Fruit fly (Drosophila melanogaster) whole organism, embryonic: ENCODE measurements around the gene Uba4.

ENCODE experiments used
- B-H2 ChIP-seq: fragments of 200-800 bp; sonication (Bioruptor generic); optimal IDR thresholded peaks from 2 replicates; lab custom pipeline; 2018; ENCODE audit warnings: missing biosample characterization, mild to moderate bottlenecking, missing genetic modification characterization
- CG1024 ChIP-seq: fragments of 200-800 bp; sonication (Bioruptor generic); IDR thresholded peaks from 2 replicates; pipeline ENCODE4 v1.3.6; 2022; ENCODE audit warnings: missing biosample characterization, missing genetic modification characterization
- CG10274 ChIP-seq: fragments of 200-800 bp; sonication (Bioruptor generic); optimal IDR thresholded peaks from 3 replicates; lab custom pipeline; 2017; ENCODE audit warnings: missing biosample characterization, mild to moderate bottlenecking, missing genetic modification characterization
- CG10431 ChIP-seq: fragments of 200-800 bp; sonication (Bioruptor generic); optimal IDR thresholded peaks from 3 replicates; lab custom pipeline; 2018; ENCODE audit warnings: missing biosample characterization, mild to moderate bottlenecking, missing genetic modification characterization
- CG11398 ChIP-seq: fragments of 200-800 bp; sonication (Bioruptor generic); optimal IDR thresholded peaks from 2 replicates; lab custom pipeline; 2016; ENCODE audit warnings: missing biosample characterization, missing genetic modification characterization
- CG11560 ChIP-seq: fragments of 200-800 bp; sonication (Bioruptor generic); IDR thresholded peaks from 3 replicates; pipeline ENCODE4 v1.3.6; 2022; ENCODE audit warnings: missing biosample characterization, missing genetic modification characterization
- CG12155 ChIP-seq: fragments of 200-800 bp; sonication (Bioruptor generic); optimal IDR thresholded peaks from 3 replicates; lab custom pipeline; 2016; ENCODE audit warnings: missing biosample characterization, missing genetic modification characterization
- CG12219 ChIP-seq: fragments of 200-800 bp; sonication (Bioruptor generic); optimal IDR thresholded peaks from 3 replicates; lab custom pipeline; 2018; ENCODE audit warnings: missing biosample characterization, mild to moderate bottlenecking, missing genetic modification characterization
- CG12769 ChIP-seq: fragments of 200-800 bp; sonication (Bioruptor generic); optimal IDR thresholded peaks from 2 replicates; lab custom pipeline; 2019; ENCODE audit warnings: missing biosample characterization, mild to moderate bottlenecking, missing genetic modification characterization, moderate library complexity
- CG14050 ChIP-seq: fragments of 200-800 bp; sonication (Bioruptor generic); IDR thresholded peaks from 3 replicates; pipeline ENCODE4 v1.3.6; 2022; ENCODE audit warnings: missing biosample characterization, missing genetic modification characterization
- CG1529 ChIP-seq: fragments of 200-800 bp; sonication (Bioruptor generic); optimal IDR thresholded peaks from 3 replicates; lab custom pipeline; 2018; ENCODE audit warnings: missing biosample characterization, missing genetic modification characterization
- CG15696 ChIP-seq: fragments of 200-800 bp; sonication (Bioruptor generic); optimal IDR thresholded peaks from 2 replicates; lab custom pipeline; 2019; ENCODE audit warnings: missing biosample characterization, mild to moderate bottlenecking, missing genetic modification characterization, moderate library complexity
- CG1603 ChIP-seq: fragments of 200-800 bp; sonication (Bioruptor generic); optimal IDR thresholded peaks from 2 replicates; lab custom pipeline; 2019; ENCODE audit warnings: missing biosample characterization, mild to moderate bottlenecking, missing genetic modification characterization, moderate library complexity
- CG2678 ChIP-seq: fragments of 200-800 bp; sonication (Bioruptor generic); optimal IDR thresholded peaks from 3 replicates; lab custom pipeline; 2019; ENCODE audit warnings: missing biosample characterization, mild to moderate bottlenecking, missing genetic modification characterization, moderate library complexity
- CG2712 ChIP-seq: fragments of 200-800 bp; optimal IDR thresholded peaks from 3 replicates; lab custom pipeline; 2019; ENCODE audit warnings: missing biosample characterization, mild to moderate bottlenecking, missing genetic modification characterization, moderate library complexity
- CG31441 ChIP-seq: fragments of 200-800 bp; sonication (Bioruptor generic); IDR thresholded peaks from 2 replicates; pipeline ENCODE4 v1.3.6; 2022; ENCODE audit warnings: missing biosample characterization, missing genetic modification characterization
- CG32767 ChIP-seq: fragments of 200-800 bp; sonication (Bioruptor generic); IDR thresholded peaks from 2 replicates; pipeline ENCODE4 v1.3.6; 2022; ENCODE audit warnings: missing biosample characterization, missing genetic modification characterization
- CG4328 ChIP-seq: fragments of 200-800 bp; sonication (Bioruptor generic); optimal IDR thresholded peaks from 3 replicates; lab custom pipeline; 2017; ENCODE audit warnings: missing biosample characterization, missing genetic modification reagents, missing genetic modification characterization
- CG6791 ChIP-seq: fragments of 200-800 bp; sonication (Bioruptor generic); IDR thresholded peaks from 3 replicates; pipeline ENCODE4 v1.3.6; 2022; ENCODE audit warnings: missing biosample characterization, missing genetic modification characterization; ENCODE audit not compliant: partially characterized antibody
- CG6854 ChIP-seq: fragments of 200-800 bp; sonication (Bioruptor generic); optimal IDR thresholded peaks from 3 replicates; lab custom pipeline; 2017; ENCODE audit warnings: missing biosample characterization, mild to moderate bottlenecking, missing genetic modification characterization
- CG7556 ChIP-seq: fragments of 200-800 bp; sonication (Bioruptor generic); optimal IDR thresholded peaks from 2 replicates; lab custom pipeline; 2017; ENCODE audit warnings: missing biosample characterization, mild to moderate bottlenecking, missing genetic modification characterization
- CG7786 ChIP-seq: fragments of 200-800 bp; sonication (Bioruptor generic); optimal IDR thresholded peaks from 2 replicates; lab custom pipeline; 2016; ENCODE audit warnings: missing biosample characterization, missing genetic modification characterization
- CG7839 ChIP-seq: fragments of 200-800 bp; sonication (Bioruptor generic); optimal IDR thresholded peaks from 3 replicates; lab custom pipeline; 2018; ENCODE audit warnings: missing biosample characterization, mild to moderate bottlenecking, missing genetic modification characterization, moderate library complexity
- CG8290 ChIP-seq, 3 experiments: fragments of 200-800 bp; sonication (Bioruptor generic); optimal IDR thresholded peaks; 2 replicates each; lab custom pipeline; 2016 to 2019; ENCODE audit warnings: missing biosample characterization in 3 of 3, missing genetic modification characterization in 3 of 3, mild to moderate bottlenecking in 2 of 3, moderate library complexity in 1 of 3
- Doc3 ChIP-seq: fragments of 200-800 bp; sonication (Bioruptor generic); IDR thresholded peaks from 3 replicates; pipeline ENCODE4 v1.3.6; 2022; ENCODE audit warnings: missing biosample characterization, missing genetic modification characterization; ENCODE audit not compliant: partially characterized antibody
- E2f2 ChIP-seq: fragments of 200-800 bp; sonication (Bioruptor generic); IDR thresholded peaks from 2 replicates; pipeline ENCODE4 v1.3.6; 2022; ENCODE audit warnings: missing biosample characterization, missing genetic modification characterization
- H15 ChIP-seq: fragments of 200-800 bp; sonication (Bioruptor generic); IDR thresholded peaks from 3 replicates; pipeline ENCODE4 v1.3.6; 2022; ENCODE audit warnings: missing biosample characterization, missing genetic modification characterization
- HLH3B ChIP-seq: fragments of 200-800 bp; sonication (Bioruptor generic); IDR thresholded peaks from 2 replicates; pipeline ENCODE4 v1.3.6; 2022; ENCODE audit warnings: missing biosample characterization, missing genetic modification characterization
- Lpt ChIP-seq: fragments of >200 bp; optimal IDR thresholded peaks from 2 replicates; lab custom pipeline; 2018; ENCODE audit warnings: missing biosample characterization, missing genetic modification characterization
- PHDP ChIP-seq: fragments of 200-800 bp; sonication (Bioruptor generic); optimal IDR thresholded peaks from 3 replicates; lab custom pipeline; 2018; ENCODE audit warnings: missing biosample characterization, mild to moderate bottlenecking, missing genetic modification characterization, moderate library complexity
- Sox102F ChIP-seq: fragments of 200-800 bp; sonication (Bioruptor generic); optimal IDR thresholded peaks from 2 replicates; lab custom pipeline; 2018; ENCODE audit warnings: missing biosample characterization, mild to moderate bottlenecking, missing genetic modification characterization, moderate library complexity
- Ssrp ChIP-seq: fragments of 200-800 bp; sonication (Bioruptor generic); optimal IDR thresholded peaks from 2 replicates; lab custom pipeline; 2018; ENCODE audit warnings: missing biosample characterization, mild to moderate bottlenecking, missing genetic modification characterization, moderate library complexity
- Taf1 ChIP-seq: fragments of 200-800 bp; sonication (Bioruptor generic); IDR thresholded peaks from 2 replicates; pipeline ENCODE4 v1.3.6; 2022; ENCODE audit warnings: missing biosample characterization, missing genetic modification characterization
- ac ChIP-seq: fragments of 200-800 bp; sonication (Bioruptor generic); optimal IDR thresholded peaks from 3 replicates; lab custom pipeline; 2017; ENCODE audit warnings: missing biosample characterization, mild to moderate bottlenecking, missing genetic modification characterization
- al ChIP-seq: fragments of 200-800 bp; sonication (Bioruptor generic); IDR thresholded peaks from 2 replicates; pipeline ENCODE4 v1.3.6; 2022; ENCODE audit warnings: missing biosample characterization, missing genetic modification characterization
- ara ChIP-seq: fragments of 200-800 bp; sonication (Bioruptor generic); IDR thresholded peaks from 2 replicates; pipeline ENCODE4 v1.3.6; 2022; ENCODE audit warnings: missing biosample characterization, missing genetic modification characterization
- eyg ChIP-seq: fragments of 200-800 bp; sonication (Bioruptor generic); optimal IDR thresholded peaks from 3 replicates; lab custom pipeline; 2016; ENCODE audit warnings: missing biosample characterization, missing genetic modification characterization
- gce ChIP-seq: fragments of 200-800 bp; sonication (Bioruptor generic); IDR thresholded peaks from 3 replicates; pipeline ENCODE4 v1.3.6; 2022; ENCODE audit warnings: missing biosample characterization, missing genetic modification characterization
- hb ChIP-seq: fragments of 200-800 bp; sonication (Bioruptor generic); IDR thresholded peaks from 3 replicates; pipeline ENCODE4 v1.3.6; 2022; ENCODE audit warnings: missing biosample characterization, missing genetic modification characterization; ENCODE audit not compliant: partially characterized antibody
- hth ChIP-seq: fragments of >200 bp; optimal IDR thresholded peaks from 2 replicates; lab custom pipeline; 2017; ENCODE audit warnings: inconsistent platforms
- lbe ChIP-seq: fragments of 200-800 bp; sonication (Bioruptor generic); optimal IDR thresholded peaks from 2 replicates; lab custom pipeline; 2016; ENCODE audit warnings: missing biosample characterization, mild to moderate bottlenecking, missing genetic modification characterization
- odd ChIP-seq: fragments of 200-800 bp; sonication (Bioruptor generic); optimal IDR thresholded peaks from 2 replicates; lab custom pipeline; 2017; ENCODE audit warnings: missing biosample characterization, mild to moderate bottlenecking, missing genetic modification characterization
- otp ChIP-seq: fragments of 200-800 bp; sonication (Bioruptor generic); IDR thresholded peaks from 3 replicates; pipeline ENCODE4, ENCODE4 v1.3.6; 2022; ENCODE audit warnings: missing biosample characterization, missing genetic modification characterization
- sisA ChIP-seq: fragments of 200-800 bp; sonication (Bioruptor generic); IDR thresholded peaks from 2 replicates; pipeline ENCODE4 v1.3.6; 2022; ENCODE audit warnings: missing biosample characterization, missing genetic modification characterization
- sna ChIP-seq: fragments of 200-800 bp; sonication (Bioruptor generic); IDR thresholded peaks from 2 replicates; pipeline ENCODE4 v1.3.6; 2022; ENCODE audit warnings: missing biosample characterization, missing genetic modification characterization; ENCODE audit not compliant: partially characterized antibody
- sob ChIP-seq: fragments of 200-800 bp; sonication (Bioruptor generic); IDR thresholded peaks from 2 replicates; pipeline ENCODE4 v1.3.6; 2022; ENCODE audit warnings: missing biosample characterization, missing genetic modification characterization
- trh ChIP-seq: fragments of 200-800 bp; sonication (Bioruptor generic); optimal IDR thresholded peaks from 2 replicates; lab custom pipeline; 2016; ENCODE audit warnings: missing biosample characterization, missing genetic modification characterization
- unc-4 ChIP-seq: fragments of 200-800 bp; sonication (Bioruptor generic); IDR thresholded peaks from 2 replicates; pipeline ENCODE4 v1.3.6; 2022; ENCODE audit warnings: missing biosample characterization, missing genetic modification characterization; ENCODE audit not compliant: partially characterized antibody
- vnd ChIP-seq: fragments of 200-800 bp; sonication (Bioruptor generic); IDR thresholded peaks from 3 replicates; pipeline ENCODE4 v1.3.6; 2022; ENCODE audit warnings: missing biosample characterization, missing genetic modification characterization; ENCODE audit not compliant: partially characterized antibody
- zfh1 ChIP-seq: fragments of 200-800 bp; sonication (Bioruptor generic); IDR thresholded peaks from 3 replicates; pipeline ENCODE4 v1.3.6; 2022; ENCODE audit warnings: missing biosample characterization, missing genetic modification characterization

The Uba4 gene

DNA sequence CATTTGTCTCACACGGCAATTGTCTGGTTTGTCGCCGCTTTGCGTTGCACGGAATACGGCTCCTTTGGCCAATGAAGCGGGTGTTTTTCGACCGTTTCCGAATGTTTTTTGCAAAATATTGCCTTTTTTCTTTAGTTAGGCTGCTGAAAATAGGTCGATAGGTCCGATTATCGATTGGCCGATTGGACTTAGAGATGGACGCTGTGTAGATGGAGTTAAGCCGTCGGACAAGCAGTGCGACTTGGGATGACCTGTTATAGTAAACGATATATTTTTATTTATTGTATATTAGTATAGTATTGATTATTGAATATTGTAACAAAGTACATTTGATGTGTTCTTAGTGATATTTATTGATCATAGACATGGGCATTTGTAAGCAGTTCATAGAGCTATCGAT, 11.1 kb downstream of the Uba4 start, which contains the start of the genes lmgA and lmgB (continued):
- no peak for TF ChIP-seq ara (GFP tag; lab: Robert Waterston, UW)
- no peak for TF ChIP-seq CG4328 (GFP tag; lab: Kevin White, UChicago)
- no peak for TF ChIP-seq zfh1 (GFP tag; lab: Robert Waterston, UW)
- TF ChIP-seq CG7839: peak; percentile 27
- TF ChIP-seq CG10431 (GFP tag; lab: Kevin White, UChicago): no peak
- TF ChIP-seq sna (GFP tag; lab: Robert Waterston, UW): peak; percentile 78
- no peak for TF ChIP-seq eyg
- 0 out of 2 replicates have a peak, but pooled peaks have one; percentile 27 for TF ChIP-seq al (GFP tag; lab: Robert Waterston, UW)
- TF ChIP-seq CG2712 (tag; lab: Kevin White, UChicago): peak; percentile 63
- TF ChIP-seq CG1024 (GFP tag; lab: Robert Waterston, UW): no peak
- no peak for TF ChIP-seq ac (GFP tag; lab: Kevin White, UChicago)
- peak; percentile 1 for TF ChIP-seq PHDP (tag; lab: Kevin White, UChicago)
- TF ChIP-seq trh (GFP tag; lab: Kevin White, UChicago): peak; percentile 20

DNA sequence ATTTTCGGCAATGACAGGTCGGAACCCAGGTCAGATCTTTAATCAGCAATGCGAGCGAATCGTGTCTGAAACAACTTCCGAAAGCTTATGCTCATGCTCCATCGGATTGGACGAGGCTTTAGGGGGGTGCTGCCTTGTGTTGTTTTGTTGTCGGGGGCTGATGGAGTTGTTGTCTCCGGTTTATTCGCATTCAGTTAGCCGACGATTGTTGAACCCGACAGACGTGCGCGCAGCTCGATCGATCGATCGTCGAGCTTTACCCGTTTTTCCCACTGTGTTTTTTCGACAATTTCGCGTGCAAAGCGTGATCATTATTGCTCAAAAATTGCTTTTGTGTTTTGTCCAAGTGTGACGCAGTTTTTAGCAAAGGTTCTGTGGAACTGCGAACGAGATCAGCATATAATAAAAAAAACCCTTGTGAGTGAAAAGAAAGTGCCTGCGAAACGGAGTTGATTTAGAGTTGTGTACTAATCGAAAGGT, 11.8 kb downstream of the Uba4 start, which contains the start of gene CG17834:
TSS of gene CG17834 (plus strand) at position 191 of the 480 bp plus-strand sequence.
- TF ChIP-seq CG11398 (GFP tag; lab: Kevin White, UChicago) (no peak), E2f2 (GFP tag; lab: Robert Waterston, UW) (no peak), HLH3B (GFP tag; lab: Robert Waterston, UW) (no peak), CG6791 (no peak), CG11560 (tag; lab: Robert Waterston, UW) (no peak), B-H2 (GFP tag; lab: Kevin White, UChicago) (no peak), vnd (GFP tag; lab: Robert Waterston, UW) (no peak), CG32767 (GFP tag; lab: Robert Waterston, UW) (no peak), CG2678 (tag; lab: Kevin White, UChicago) (no peak), CG7786 (no peak), CG7556 (GFP tag; lab: Kevin White, UChicago) (no peak), CG31441 (no peak), H15 (GFP tag; lab: Robert Waterston, UW) (no peak), Ssrp (tag; lab: Kevin White, UChicago) (no peak), Sox102F (no peak), CG15696 (tag; lab: Kevin White, UChicago) (no peak), sisA (GFP tag; lab: Robert Waterston, UW) (no peak), odd (GFP tag; lab: Kevin White, UChicago) (no peak), gce (GFP tag; lab: Robert Waterston, UW) (no peak), CG14050 (GFP tag; lab: Robert Waterston, UW) (no peak), hb (GFP tag; lab: Robert Waterston, UW) (no peak), Taf1 (GFP tag; lab: Robert Waterston, UW) (no peak), otp (peak; percentile 70; the same call in 2 of the 3 replicates), CG12219 (no peak), CG12155 (GFP tag; lab: Kevin White, UChicago) (no peak), Doc3 (GFP tag; lab: Robert Waterston, UW) (no peak), CG1529 (GFP tag; lab: Kevin White, UChicago) (no peak), CG1603 (tag; lab: Kevin White, UChicago) (no peak), CG12769 (tag; lab: Kevin White, UChicago) (peak; percentile 59), lbe (no peak), CG8290 (GFP tag; optimal IDR thresholded peaks at IDR 0.05; lab: Kevin White, UChicago) (no peak), CG8290 (tag; optimal IDR thresholded peaks at IDR 0.05; lab: Kevin White, UChicago) (peak in 1 of 2 experiments; percentile 65), CG1024 (GFP tag; lab: Robert Waterston, UW) (no peak), CG10274 (no peak), Lpt (no peak), hth (lab: Kevin White, UChicago) (no peak), unc-4 (GFP tag; lab: Robert Waterston, UW) (no peak), sob (GFP tag; lab: Robert Waterston, UW) (0 out of 2 replicates have a peak, but pooled peaks have one; percentile 12), CG6854 (no peak)
